Fruit fly (Drosophila melanogaster) whole organism, adult: ENCODE data around the gene CG5810.

Experiments
- CG11617 ChIP-seq: fragments of 200-800 bp; sonication (Bioruptor generic); optimal IDR thresholded peaks from 2 replicates; lab custom pipeline; 2017; ENCODE audit warnings: mild to moderate bottlenecking, missing biosample characterization, missing genetic modification reagents, missing genetic modification characterization
- CG12768 ChIP-seq: fragments of 200-800 bp; sonication (Bioruptor generic); optimal IDR thresholded peaks from 2 replicates; lab custom pipeline; 2017; ENCODE audit warnings: missing biosample characterization, missing genetic modification characterization, mild to moderate bottlenecking, moderate library complexity, missing genetic modification reagents
- CG14711 ChIP-seq: fragments of 200-800 bp; sonication (Bioruptor generic); optimal IDR thresholded peaks from 2 replicates; lab custom pipeline; 2018; ENCODE audit warnings: missing biosample characterization, mild to moderate bottlenecking, missing genetic modification characterization, moderate library complexity
- CG1620 ChIP-seq: fragments of 200-800 bp; sonication (Bioruptor generic); optimal IDR thresholded peaks from 2 replicates; lab custom pipeline; 2016; ENCODE audit warnings: missing biosample characterization, missing genetic modification characterization
- CG33017 ChIP-seq: fragments of 200-800 bp; sonication (Bioruptor generic); optimal IDR thresholded peaks from 2 replicates; lab custom pipeline; 2018; ENCODE audit warnings: missing biosample characterization, mild to moderate bottlenecking, missing genetic modification characterization, moderate library complexity
- CG5204 ChIP-seq: fragments of 200-800 bp; sonication (Bioruptor generic); optimal IDR thresholded peaks from 2 replicates; lab custom pipeline; 2016; ENCODE audit warnings: missing biosample characterization, missing genetic modification characterization
- CG7045 ChIP-seq: fragments of 200-800 bp; sonication (Bioruptor generic); optimal IDR thresholded peaks from 2 replicates; lab custom pipeline; 2017; ENCODE audit warnings: missing biosample characterization, mild to moderate bottlenecking, missing genetic modification characterization
- CG7101 ChIP-seq: fragments of 200-800 bp; sonication (Bioruptor generic); optimal IDR thresholded peaks from 2 replicates; lab custom pipeline; 2018; ENCODE audit warnings: missing biosample characterization, mild to moderate bottlenecking, missing genetic modification characterization, moderate library complexity
- Clk ChIP-seq: fragments of 200-800 bp; sonication (Bioruptor generic); optimal IDR thresholded peaks from 2 replicates; lab custom pipeline; 2017; ENCODE audit warnings: missing biosample characterization, missing genetic modification characterization
- Crg-1 ChIP-seq: fragments of 200-800 bp; sonication (Bioruptor generic); optimal IDR thresholded peaks from 2 replicates; lab custom pipeline; 2016; ENCODE audit warnings: missing biosample characterization, missing genetic modification characterization
- Hr96 ChIP-seq: fragments of 200-800 bp; sonication (Bioruptor generic); optimal IDR thresholded peaks from 2 replicates; lab custom pipeline; 2016; ENCODE audit warnings: missing biosample characterization, missing genetic modification characterization
- Mnt ChIP-seq: fragments of 200-800 bp; sonication (Bioruptor generic); optimal IDR thresholded peaks from 2 replicates; lab custom pipeline; 2016; ENCODE audit warnings: missing biosample characterization, mild to moderate bottlenecking, missing genetic modification characterization
- bab1 ChIP-seq: fragments of 200-800 bp; sonication (Bioruptor generic); optimal IDR thresholded peaks from 3 replicates; lab custom pipeline; 2019; ENCODE audit warnings: missing biosample characterization, mild to moderate bottlenecking, missing genetic modification characterization, moderate library complexity
- cic ChIP-seq: fragments of 200-800 bp; sonication (Bioruptor generic); optimal IDR thresholded peaks from 2 replicates; lab custom pipeline; 2017; ENCODE audit warnings: missing biosample characterization, mild to moderate bottlenecking, missing genetic modification characterization, moderate library complexity
- cnc ChIP-seq, 2 experiments: fragments of >200 bp; optimal IDR thresholded peaks; 2 replicates each; lab custom pipeline; 2017
- kay ChIP-seq: fragments of 200-800 bp; sonication (Bioruptor generic); peaks from one replicate; lab custom pipeline; 2016; ENCODE audit warnings: missing biosample characterization, missing genetic modification characterization, borderline replicate concordance
- ovo ChIP-seq: fragments of 200-800 bp; sonication (Bioruptor generic); optimal IDR thresholded peaks from 2 replicates; lab custom pipeline; 2016; ENCODE audit warnings: missing biosample characterization, missing genetic modification characterization
- pad ChIP-seq: fragments of 200-800 bp; sonication (Bioruptor generic); optimal IDR thresholded peaks from 3 replicates; lab custom pipeline; 2017; ENCODE audit warnings: missing biosample characterization, missing genetic modification characterization, mild to moderate bottlenecking, moderate library complexity, missing genetic modification reagents
- tj ChIP-seq: fragments of 200-800 bp; sonication (Bioruptor generic); optimal IDR thresholded peaks from 3 replicates; lab custom pipeline; 2017; ENCODE audit warnings: missing biosample characterization, mild to moderate bottlenecking, missing genetic modification characterization, moderate library complexity
- toe ChIP-seq: fragments of 200-800 bp; sonication (Bioruptor generic); optimal IDR thresholded peaks from 2 replicates; lab custom pipeline; 2016; ENCODE audit warnings: missing biosample characterization, missing genetic modification characterization

CG5810 gene

dm6 chr3R:21185655-21186054, 22.1 kb downstream of the CG5810 start:
- peak; percentile 60 for TF ChIP-seq kay (GFP tag; lab: Kevin White, UChicago)
- TF ChIP-seq cnc (optimal IDR thresholded peaks at IDR 0.05; lab: Kevin White, UChicago): no peak

dm6 chr3R:21186606-21187393, 23.2 kb downstream of the CG5810 start:
- TF ChIP-seq cic (GFP tag; lab: Kevin White, UChicago) (no peak), tj (GFP tag; lab: Kevin White, UChicago) (peak; percentile 6), CG11617 (GFP tag; lab: Kevin White, UChicago) (no peak), cnc (optimal IDR thresholded peaks at IDR 0.05; lab: Kevin White, UChicago) (no peak), Mnt (GFP tag; lab: Kevin White, UChicago) (no peak), ovo (peak; percentile 62), kay (GFP tag; lab: Kevin White, UChicago) (no peak), Clk (GFP tag; lab: Kevin White, UChicago) (no peak), CG12768 (no peak), CG5204 (GFP tag; lab: Kevin White, UChicago) (peak; percentile 20), CG14711 (tag; lab: Kevin White, UChicago) (no peak), CG7101 (no peak), Crg-1 (GFP tag; lab: Kevin White, UChicago) (no peak), pad (GFP tag; lab: Kevin White, UChicago) (peak; percentile 77), Hr96 (GFP tag; lab: Kevin White, UChicago) (no peak), toe (GFP tag; lab: Kevin White, UChicago) (no peak), CG7045 (GFP tag; lab: Kevin White, UChicago) (no peak), CG33017 (tag; lab: Kevin White, UChicago) (no peak), bab1 (GFP tag; lab: Kevin White, UChicago) (no peak), CG1620 (GFP tag; lab: Kevin White, UChicago) (no peak)

- TF ChIP-seq ovo (no peak), cic (GFP tag; lab: Kevin White, UChicago) (no peak), CG12768 (no peak), Crg-1 (GFP tag; lab: Kevin White, UChicago) (no peak), pad (GFP tag; lab: Kevin White, UChicago) (no peak), tj (GFP tag; lab: Kevin White, UChicago) (no peak), Clk (GFP tag; lab: Kevin White, UChicago) (no peak), CG14711 (tag; lab: Kevin White, UChicago) (no peak), bab1 (GFP tag; lab: Kevin White, UChicago) (no peak), cnc (optimal IDR thresholded peaks at IDR 0.05; lab: Kevin White, UChicago) (no peak), kay (GFP tag; lab: Kevin White, UChicago) (no peak), Mnt (GFP tag; lab: Kevin White, UChicago) (no peak), CG7045 (GFP tag; lab: Kevin White, UChicago) (no peak)
These were observed 24.1 kb downstream of the CG5810 start for dm6 chr3R:21187394-21188392.

- TF ChIP-seq CG5204 (GFP tag; lab: Kevin White, UChicago) (no peak), ovo (peak; percentile 82), CG14711 (tag; lab: Kevin White, UChicago) (peak; percentile 31), cic (GFP tag; lab: Kevin White, UChicago) (peak; percentile 94), kay (GFP tag; lab: Kevin White, UChicago) (peak; percentile 92), toe (GFP tag; lab: Kevin White, UChicago) (no peak), CG33017 (tag; lab: Kevin White, UChicago) (peak; percentile 68), CG11617 (GFP tag; lab: Kevin White, UChicago) (peak; percentile 52), CG1620 (GFP tag; lab: Kevin White, UChicago) (peak; percentile 42), tj (GFP tag; lab: Kevin White, UChicago) (peak; percentile 91), Mnt (GFP tag; lab: Kevin White, UChicago) (peak; percentile 98), Clk (GFP tag; lab: Kevin White, UChicago) (no peak), pad (GFP tag; lab: Kevin White, UChicago) (peak; percentile 72), Hr96 (GFP tag; lab: Kevin White, UChicago) (peak; percentile 24), cnc (optimal IDR thresholded peaks at IDR 0.05; lab: Kevin White, UChicago) (no peak), CG12768 (peak; percentile 85), bab1 (GFP tag; lab: Kevin White, UChicago) (peak; percentile 64), Crg-1 (GFP tag; lab: Kevin White, UChicago) (no peak), CG7101 (peak; percentile 58), CG7045 (GFP tag; lab: Kevin White, UChicago) (peak; percentile 22)
These were observed 25.1 kb downstream of the CG5810 start for dm6 chr3R:21188540-21189276.
